Fruit fly (Drosophila melanogaster) whole organism, embryonic: Measurements from ENCODE around the gene Tfb5.

Experiments
- ATbp ChIP-seq: fragments of 200-800 bp; sonication (Bioruptor generic); optimal IDR thresholded peaks from 2 replicates; lab custom pipeline; 2017; ENCODE audit warnings: missing biosample characterization, mild to moderate bottlenecking, missing genetic modification characterization, missing genetic modification reagents
- CG10321 ChIP-seq: fragments of 200-800 bp; sonication (Bioruptor generic); IDR thresholded peaks from 2 replicates; pipeline ENCODE4 v1.3.6; 2022; ENCODE audit warnings: missing biosample characterization, missing genetic modification characterization
- CG10979 ChIP-seq: fragments of 200-800 bp; sonication (Bioruptor generic); optimal IDR thresholded peaks from 2 replicates; lab custom pipeline; 2018; ENCODE audit warnings: missing biosample characterization, mild to moderate bottlenecking, missing genetic modification characterization, moderate library complexity
- CG11093 ChIP-seq: fragments of 200-800 bp; sonication (Bioruptor generic); IDR thresholded peaks from 3 replicates; pipeline ENCODE4 v1.3.6; 2022; ENCODE audit warnings: missing biosample characterization, missing genetic modification characterization
- CG11247 ChIP-seq: fragments of 200-800 bp; sonication (Bioruptor generic); IDR thresholded peaks from 2 replicates; pipeline ENCODE4 v1.3.6; 2022; ENCODE audit warnings: missing biosample characterization, missing genetic modification characterization
- CG13287 ChIP-seq: fragments of 200-800 bp; sonication (Bioruptor generic); IDR thresholded peaks from 2 replicates; pipeline ENCODE4 v1.3.6; 2022; ENCODE audit warnings: missing biosample characterization, missing genetic modification characterization; ENCODE audit not compliant: partially characterized antibody
- CG13894 ChIP-seq: fragments of 200-800 bp; sonication (Bioruptor generic); optimal IDR thresholded peaks from 3 replicates; lab custom pipeline; 2018; ENCODE audit warnings: missing biosample characterization, mild to moderate bottlenecking, missing genetic modification characterization, moderate library complexity
- CG14710 ChIP-seq: fragments of 200-800 bp; sonication (Bioruptor generic); optimal IDR thresholded peaks from 3 replicates; lab custom pipeline; 2019; ENCODE audit warnings: missing biosample characterization, mild to moderate bottlenecking, missing genetic modification characterization, moderate library complexity
- CG14965 ChIP-seq: fragments of 200-800 bp; sonication (Bioruptor generic); optimal IDR thresholded peaks from 2 replicates; lab custom pipeline; 2016; ENCODE audit warnings: missing biosample characterization, missing genetic modification characterization, borderline replicate concordance
- CG15479 ChIP-seq: fragments of 200-800 bp; sonication (Bioruptor generic); optimal IDR thresholded peaks from 3 replicates; lab custom pipeline; 2019; ENCODE audit warnings: missing biosample characterization, mild to moderate bottlenecking, missing genetic modification characterization, moderate library complexity
- CG18476 ChIP-seq: fragments of 200-800 bp; sonication (Bioruptor generic); optimal IDR thresholded peaks from 2 replicates; lab custom pipeline; 2016; ENCODE audit warnings: missing biosample characterization, mild to moderate bottlenecking, missing genetic modification characterization
- CG18599 ChIP-seq: fragments of 200-800 bp; sonication (Bioruptor generic); optimal IDR thresholded peaks from 3 replicates; lab custom pipeline; 2017; ENCODE audit warnings: missing biosample characterization, missing genetic modification characterization, mild to moderate bottlenecking, moderate library complexity, missing genetic modification reagents
- CG18764 ChIP-seq: fragments of 200-800 bp; sonication (Bioruptor generic); optimal IDR thresholded peaks from 3 replicates; lab custom pipeline; 2016; ENCODE audit warnings: missing biosample characterization, missing genetic modification characterization
- CG31441 ChIP-seq: fragments of 200-800 bp; sonication (Bioruptor generic); IDR thresholded peaks from 2 replicates; pipeline ENCODE4 v1.3.6; 2022; ENCODE audit warnings: missing biosample characterization, missing genetic modification characterization
- CG33213 ChIP-seq: fragments of 200-800 bp; sonication (Bioruptor generic); optimal IDR thresholded peaks from 3 replicates; lab custom pipeline; 2016; ENCODE audit warnings: missing biosample characterization, missing genetic modification characterization
- CG34376 ChIP-seq: fragments of 200-800 bp; sonication (Bioruptor generic); optimal IDR thresholded peaks from 2 replicates; lab custom pipeline; 2018; ENCODE audit warnings: missing biosample characterization, mild to moderate bottlenecking, missing genetic modification characterization
- CG6791 ChIP-seq: fragments of 200-800 bp; sonication (Bioruptor generic); IDR thresholded peaks from 3 replicates; pipeline ENCODE4 v1.3.6; 2022; ENCODE audit warnings: missing biosample characterization, missing genetic modification characterization; ENCODE audit not compliant: partially characterized antibody
- CG6854 ChIP-seq: fragments of 200-800 bp; sonication (Bioruptor generic); optimal IDR thresholded peaks from 3 replicates; lab custom pipeline; 2017; ENCODE audit warnings: missing biosample characterization, mild to moderate bottlenecking, missing genetic modification characterization
- CG7963 ChIP-seq: fragments of 200-800 bp; sonication (Bioruptor generic); IDR thresholded peaks from 3 replicates; pipeline ENCODE4 v1.3.6; 2022; ENCODE audit warnings: missing biosample characterization, missing genetic modification characterization; ENCODE audit not compliant: partially characterized antibody
- CG9797 ChIP-seq: fragments of 200-800 bp; sonication (Bioruptor generic); optimal IDR thresholded peaks from 3 replicates; lab custom pipeline; 2018; ENCODE audit warnings: missing biosample characterization, mild to moderate bottlenecking, missing genetic modification characterization
- CTCF ChIP-seq: fragments of 200-800 bp; sonication (Bioruptor generic); optimal IDR thresholded peaks from 2 replicates; lab custom pipeline; 2017; ENCODE audit warnings: missing biosample characterization, mild to moderate bottlenecking, missing genetic modification characterization, moderate library complexity
- Drgx ChIP-seq: fragments of 200-800 bp; sonication (Bioruptor generic); IDR thresholded peaks from 2 replicates; pipeline ENCODE4 v1.3.6; 2022; ENCODE audit warnings: missing biosample characterization, missing genetic modification characterization
- Eip74EF ChIP-seq, 2 experiments: fragments of 200-800 bp in 1 of 2; fragments of >200 bp in 1 of 2; sonication (Bioruptor generic) in 1 of 2; optimal IDR thresholded peaks; 2 replicates each; lab custom pipeline; 2017 to 2019; ENCODE audit warnings: missing biosample characterization in 2 of 2, missing genetic modification characterization in 2 of 2, mild to moderate bottlenecking in 1 of 2, moderate library complexity in 1 of 2
- Elba2 ChIP-seq: fragments of 200-800 bp; sonication (Bioruptor generic); optimal IDR thresholded peaks from 3 replicates; lab custom pipeline; 2016; ENCODE audit warnings: missing biosample characterization, missing genetic modification characterization
- H15 ChIP-seq: fragments of 200-800 bp; sonication (Bioruptor generic); IDR thresholded peaks from 3 replicates; pipeline ENCODE4 v1.3.6; 2022; ENCODE audit warnings: missing biosample characterization, missing genetic modification characterization
- HLH3B ChIP-seq: fragments of 200-800 bp; sonication (Bioruptor generic); IDR thresholded peaks from 2 replicates; pipeline ENCODE4 v1.3.6; 2022; ENCODE audit warnings: missing biosample characterization, missing genetic modification characterization
- HLHmδ ChIP-seq: fragments of 200-800 bp; sonication (Bioruptor generic); optimal IDR thresholded peaks from 2 replicates; lab custom pipeline; 2018; ENCODE audit warnings: missing biosample characterization, mild to moderate bottlenecking, missing genetic modification characterization, moderate library complexity
- MTF-1 ChIP-seq: fragments of 200-800 bp; sonication (Bioruptor generic); optimal IDR thresholded peaks from 2 replicates; lab custom pipeline; 2018; ENCODE audit warnings: missing biosample characterization, mild to moderate bottlenecking, missing genetic modification characterization, borderline replicate concordance
- Med ChIP-seq: fragments of 200-800 bp; sonication (Bioruptor generic); peaks from one replicate; lab custom pipeline; 2016; ENCODE audit warnings: missing biosample characterization, missing genetic modification characterization, mild to moderate bottlenecking, inconsistent platforms, moderate library complexity
- Myb ChIP-seq: fragments of 200-800 bp; sonication (Bioruptor generic); optimal IDR thresholded peaks from 2 replicates; lab custom pipeline; 2016; ENCODE audit warnings: missing biosample characterization, missing genetic modification characterization
- Rx ChIP-seq: fragments of 200-800 bp; sonication (Bioruptor generic); IDR thresholded peaks from 2 replicates; pipeline ENCODE4 v1.3.6; 2022; ENCODE audit warnings: missing biosample characterization, missing genetic modification characterization
- Taf1 ChIP-seq: fragments of 200-800 bp; sonication (Bioruptor generic); IDR thresholded peaks from 2 replicates; pipeline ENCODE4 v1.3.6; 2022; ENCODE audit warnings: missing biosample characterization, missing genetic modification characterization
- Xrp1 ChIP-seq: fragments of 200-800 bp; sonication (Bioruptor generic); IDR thresholded peaks from 2 replicates; pipeline ENCODE4 v1.3.6; 2022; ENCODE audit warnings: missing biosample characterization, missing genetic modification characterization
- ase ChIP-seq: fragments of 200-800 bp; sonication (Bioruptor generic); IDR thresholded peaks from 3 replicates; pipeline ENCODE4 v1.3.6; 2022; ENCODE audit warnings: missing biosample characterization, missing genetic modification characterization
- emc ChIP-seq: fragments of 200-800 bp; sonication (Bioruptor generic); optimal IDR thresholded peaks from 2 replicates; lab custom pipeline; 2016; ENCODE audit warnings: missing biosample characterization, missing genetic modification characterization
- gcm2 ChIP-seq: fragments of 200-800 bp; sonication (Bioruptor generic); optimal IDR thresholded peaks from 2 replicates; lab custom pipeline; 2016; ENCODE audit warnings: missing biosample characterization, missing genetic modification characterization
- gsb ChIP-seq: fragments of 200-800 bp; sonication (Bioruptor generic); IDR thresholded peaks from 2 replicates; pipeline ENCODE4 v1.3.6; 2022; ENCODE audit warnings: missing biosample characterization, missing genetic modification characterization
- h ChIP-seq: fragments of >200 bp; optimal IDR thresholded peaks from 2 replicates; lab custom pipeline; 2017
- klu ChIP-seq: fragments of 200-800 bp; sonication (Bioruptor generic); IDR thresholded peaks from 2 replicates; pipeline ENCODE4 v1.3.6; 2022; ENCODE audit warnings: missing biosample characterization, missing genetic modification characterization
- knrl ChIP-seq: fragments of 200-800 bp; sonication (Bioruptor generic); IDR thresholded peaks from 3 replicates; pipeline ENCODE4 v1.3.6; 2022; ENCODE audit warnings: missing biosample characterization, missing genetic modification characterization; ENCODE audit not compliant: partially characterized antibody
- nom ChIP-seq: fragments of 200-800 bp; sonication (Bioruptor generic); optimal IDR thresholded peaks from 2 replicates; lab custom pipeline; 2017; ENCODE audit warnings: missing biosample characterization, missing genetic modification characterization, mild to moderate bottlenecking, moderate library complexity, missing genetic modification reagents
- onecut ChIP-seq: fragments of 200-800 bp; sonication (Bioruptor generic); IDR thresholded peaks from 2 replicates; pipeline ENCODE4 v1.3.6; 2022; ENCODE audit warnings: missing biosample characterization, missing genetic modification characterization
- sc ChIP-seq, 3 experiments: fragments of >200 bp in 2 of 3; fragments of 200-800 bp in 1 of 3; sonication (Bioruptor generic) in 1 of 3; optimal IDR thresholded peaks; 2 replicates in 2 of 3; 3 replicates in 1 of 3; lab custom pipeline; 2017; ENCODE audit warnings: mild to moderate bottlenecking in 1 of 3, missing biosample characterization in 1 of 3, missing genetic modification characterization in 1 of 3, missing genetic modification reagents in 1 of 3
- scrt ChIP-seq: fragments of 200-800 bp; sonication (Bioruptor generic); optimal IDR thresholded peaks from 2 replicates; lab custom pipeline; 2018; ENCODE audit warnings: missing biosample characterization, mild to moderate bottlenecking, missing genetic modification characterization, moderate library complexity
- sens ChIP-seq: fragments of 200-800 bp; sonication (Bioruptor generic); peaks from one replicate; lab custom pipeline; 2016; ENCODE audit warnings: missing biosample characterization, missing genetic modification characterization
- sisA ChIP-seq: fragments of 200-800 bp; sonication (Bioruptor generic); IDR thresholded peaks from 2 replicates; pipeline ENCODE4 v1.3.6; 2022; ENCODE audit warnings: missing biosample characterization, missing genetic modification characterization
- stwl ChIP-seq: fragments of 200-800 bp; sonication (Bioruptor generic); optimal IDR thresholded peaks from 3 replicates; lab custom pipeline; 2018; ENCODE audit warnings: missing biosample characterization, mild to moderate bottlenecking, missing genetic modification characterization, moderate library complexity
- trh ChIP-seq: fragments of 200-800 bp; sonication (Bioruptor generic); optimal IDR thresholded peaks from 2 replicates; lab custom pipeline; 2016; ENCODE audit warnings: missing biosample characterization, missing genetic modification characterization
- vnd ChIP-seq: fragments of 200-800 bp; sonication (Bioruptor generic); IDR thresholded peaks from 3 replicates; pipeline ENCODE4 v1.3.6; 2022; ENCODE audit warnings: missing biosample characterization, missing genetic modification characterization; ENCODE audit not compliant: partially characterized antibody
- z ChIP-seq: fragments of 200-800 bp; sonication (Bioruptor generic); IDR thresholded peaks from 3 replicates; pipeline ENCODE4 v1.3.6; 2022; ENCODE audit warnings: missing biosample characterization, missing genetic modification characterization
- zen2 ChIP-seq: fragments of 200-800 bp; sonication (Bioruptor generic); IDR thresholded peaks from 3 replicates; pipeline ENCODE4 v1.3.6; 2022; ENCODE audit warnings: missing biosample characterization, missing genetic modification characterization; ENCODE audit not compliant: partially characterized antibody

Tfb5 gene

dm6 chr2L:5037402-5037860, 26.8 kb upstream of the Tfb5 start, which contains the start of the genes CG14042 and SP555 (continued):
- TF ChIP-seq gsb (GFP tag; lab: Robert Waterston, UW) (no peak), CG9797 (GFP tag; lab: Kevin White, UChicago) (no peak), CG11093 (GFP tag; lab: Robert Waterston, UW) (no peak), Med (peak; percentile 7), z (GFP tag; lab: Robert Waterston, UW) (0 out of 3 replicates have a peak, but pooled peaks have one; percentile 23), HLHmδ (GFP tag; lab: Kevin White, UChicago) (no peak), ATbp (no peak), CG18599 (peak; percentile 12), CG33213 (GFP tag; lab: Kevin White, UChicago) (no peak), Drgx (GFP tag; lab: Robert Waterston, UW) (peak; percentile 37; the same call in 1 of the 2 replicates), knrl (GFP tag; lab: Robert Waterston, UW) (no peak), CG6791 (0 out of 3 replicates have a peak, but pooled peaks have one; percentile 41), CG14710 (no peak), vnd (GFP tag; lab: Robert Waterston, UW) (no peak), CG18476 (GFP tag; lab: Kevin White, UChicago) (no peak), CG34376 (GFP tag; lab: Kevin White, UChicago) (peak; percentile 30), Xrp1 (GFP tag; lab: Robert Waterston, UW) (no peak), CG6854 (GFP tag; lab: Kevin White, UChicago) (peak; percentile 14), CG31441 (GFP tag; lab: Robert Waterston, UW) (no peak), CG11247 (GFP tag; lab: Robert Waterston, UW) (no peak), onecut (no peak), HLH3B (GFP tag; lab: Robert Waterston, UW) (no peak)

DNA sequence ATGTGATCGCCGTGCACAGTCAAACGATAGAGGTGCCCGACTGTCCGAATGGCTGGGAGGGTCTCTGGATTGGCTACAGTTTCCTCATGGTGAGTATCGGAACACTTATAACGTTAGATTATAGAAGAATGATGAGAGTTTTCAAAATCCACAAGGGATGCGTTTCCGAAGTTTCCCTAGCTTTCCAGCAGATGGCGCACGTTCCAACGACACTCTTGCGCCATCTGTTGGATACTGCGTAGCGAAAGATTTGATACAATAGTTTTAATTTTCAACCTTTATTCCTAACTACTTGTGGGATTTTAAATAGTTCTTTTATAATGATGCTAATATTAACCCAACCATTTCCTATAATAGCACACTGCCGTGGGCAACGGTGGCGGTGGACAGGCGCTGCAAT, 25.5 kb upstream of the Tfb5 start:
- TF ChIP-seq CG7963 (GFP tag; lab: Robert Waterston, UW) (no peak), CG13287 (GFP tag; lab: Robert Waterston, UW) (no peak), sisA (GFP tag; lab: Robert Waterston, UW) (0 out of 2 replicates have a peak, but pooled peaks have one; percentile 26), Elba2 (GFP tag; lab: Kevin White, UChicago) (no peak), sens (peak; percentile 44), CG13894 (tag; lab: Kevin White, UChicago) (no peak), h (lab: Kevin White, UChicago) (no peak), Rx (GFP tag; lab: Robert Waterston, UW) (no peak), scrt (GFP tag; lab: Kevin White, UChicago) (no peak), gcm2 (GFP tag; lab: Kevin White, UChicago) (no peak), stwl (tag; lab: Kevin White, UChicago) (no peak), CG15479 (GFP tag; lab: Kevin White, UChicago) (no peak), CG10979 (tag; lab: Kevin White, UChicago) (peak; percentile 21), emc (GFP tag; lab: Kevin White, UChicago) (no peak), H15 (GFP tag; lab: Robert Waterston, UW) (no peak), trh (no peak), CG10321 (no peak), zen2 (no peak), klu (GFP tag; lab: Robert Waterston, UW) (no peak), Eip74EF (GFP tag; optimal IDR thresholded peaks at IDR 0.05; lab: Kevin White, UChicago) (no peak), nom (no peak), Myb (GFP tag; lab: Kevin White, UChicago) (no peak), CG18764 (GFP tag; lab: Kevin White, UChicago) (no peak), CTCF (GFP tag; lab: Kevin White, UChicago) (peak; percentile 91), ase (no peak), MTF-1 (GFP tag; lab: Kevin White, UChicago) (no peak), CG14965 (no peak), Taf1 (GFP tag; lab: Robert Waterston, UW) (no peak), sc (optimal IDR thresholded peaks at IDR 0.05; lab: Kevin White, UChicago) (no peak), sc (GFP tag; optimal IDR thresholded peaks at IDR 0.05; lab: Kevin White, UChicago) (no peak)
